Fruit fly (Drosophila melanogaster) whole organism, pupa: ENCODE measurements around the gene CG9396.

Source experiments
- CG10348 ChIP-seq: fragments of 200-800 bp; sonication (Bioruptor generic); IDR thresholded peaks from 2 replicates; pipeline ENCODE4 v1.3.6; 2022; ENCODE audit warnings: missing biosample characterization, missing genetic modification characterization
- CG12605 ChIP-seq: fragments of 200-800 bp; sonication (Bioruptor generic); IDR thresholded peaks from 2 replicates; pipeline ENCODE4 v1.3.6; 2022; ENCODE audit warnings: missing biosample characterization, missing genetic modification characterization
- CG13204 ChIP-seq: fragments of 200-800 bp; sonication (Bioruptor generic); optimal IDR thresholded peaks from 2 replicates; lab custom pipeline; 2018; ENCODE audit warnings: missing biosample characterization, mild to moderate bottlenecking, missing genetic modification characterization, moderate library complexity
- CG14655 ChIP-seq: fragments of 200-800 bp; sonication (Bioruptor generic); optimal IDR thresholded peaks from 3 replicates; lab custom pipeline; 2017; ENCODE audit warnings: mild to moderate bottlenecking, missing biosample characterization, missing genetic modification reagents, missing genetic modification characterization
- CG15710 ChIP-seq: fragments of 200-800 bp; sonication (Bioruptor generic); optimal IDR thresholded peaks from 2 replicates; lab custom pipeline; 2018; ENCODE audit warnings: missing biosample characterization, mild to moderate bottlenecking, missing genetic modification characterization, moderate library complexity
- CG17806 ChIP-seq: fragments of 200-800 bp; sonication (Bioruptor generic); optimal IDR thresholded peaks from 2 replicates; lab custom pipeline; 2018; ENCODE audit warnings: missing biosample characterization, mild to moderate bottlenecking, missing genetic modification characterization, moderate library complexity
- CG32121 ChIP-seq: fragments of 200-800 bp; sonication (Bioruptor generic); IDR thresholded peaks from 2 replicates; pipeline ENCODE4 v1.3.6; 2022; ENCODE audit warnings: missing biosample characterization, missing genetic modification characterization
- CG34367 ChIP-seq: fragments of 200-800 bp; sonication (Bioruptor generic); optimal IDR thresholded peaks from 2 replicates; lab custom pipeline; 2018; ENCODE audit warnings: missing biosample characterization, mild to moderate bottlenecking, missing genetic modification characterization
- CG4496 ChIP-seq: fragments of 200-800 bp; sonication (Bioruptor generic); IDR thresholded peaks from 3 replicates; pipeline ENCODE4 v1.3.6; 2022; ENCODE audit warnings: missing biosample characterization, missing genetic modification characterization
- CG8159 ChIP-seq: fragments of 200-800 bp; sonication (Bioruptor generic); optimal IDR thresholded peaks from 3 replicates; lab custom pipeline; 2018; ENCODE audit warnings: missing biosample characterization, mild to moderate bottlenecking, missing genetic modification characterization, moderate library complexity
- CG8301 ChIP-seq: fragments of 200-800 bp; sonication (Bioruptor generic); optimal IDR thresholded peaks from 2 replicates; lab custom pipeline; 2018; ENCODE audit warnings: missing biosample characterization, mild to moderate bottlenecking, missing genetic modification characterization
- CG9948 ChIP-seq: fragments of 200-800 bp; sonication (Bioruptor generic); optimal IDR thresholded peaks from 2 replicates; lab custom pipeline; 2018; ENCODE audit warnings: missing biosample characterization, mild to moderate bottlenecking, missing genetic modification characterization, moderate library complexity
- D1 ChIP-seq: fragments of 200-800 bp; sonication (Bioruptor generic); optimal IDR thresholded peaks from 2 replicates; lab custom pipeline; 2018; ENCODE audit warnings: missing biosample characterization, mild to moderate bottlenecking, missing genetic modification characterization, moderate library complexity
- EcR ChIP-seq: fragments of 200-800 bp; sonication (Bioruptor generic); optimal IDR thresholded peaks from 3 replicates; lab custom pipeline; 2019; ENCODE audit warnings: missing biosample characterization, missing genetic modification characterization, mild to moderate bottlenecking, moderate library complexity, missing genetic modification reagents
- Ets98B ChIP-seq: fragments of 200-800 bp; sonication (Bioruptor generic); IDR thresholded peaks from 2 replicates; pipeline ENCODE4 v1.3.6; 2022; ENCODE audit warnings: missing biosample characterization, missing genetic modification characterization
- Pif1A ChIP-seq: fragments of 200-800 bp; sonication (Bioruptor generic); optimal IDR thresholded peaks from 3 replicates; lab custom pipeline; 2016; ENCODE audit warnings: missing biosample characterization, missing genetic modification characterization
- Pif1B ChIP-seq: fragments of 200-800 bp; sonication (Bioruptor generic); optimal IDR thresholded peaks from 3 replicates; lab custom pipeline; 2016; ENCODE audit warnings: missing biosample characterization, missing genetic modification characterization
- Snoo ChIP-seq: fragments of 200-800 bp; sonication (Bioruptor generic); optimal IDR thresholded peaks from 3 replicates; lab custom pipeline; 2017; ENCODE audit warnings: missing biosample characterization, mild to moderate bottlenecking, missing genetic modification characterization, inconsistent platforms
- fd96Ca ChIP-seq: fragments of 200-800 bp; sonication (Bioruptor generic); IDR thresholded peaks from 3 replicates; pipeline ENCODE4 v1.3.6; 2022; ENCODE audit warnings: missing biosample characterization, missing genetic modification characterization
- gl ChIP-seq: fragments of 200-800 bp; sonication (Bioruptor generic); optimal IDR thresholded peaks from 2 replicates; lab custom pipeline; 2018; ENCODE audit warnings: missing biosample characterization, mild to moderate bottlenecking, missing genetic modification characterization
- rn ChIP-seq: fragments of 200-800 bp; sonication (Bioruptor generic); IDR thresholded peaks from 2 replicates; pipeline ENCODE4 v1.3.6; 2022; ENCODE audit warnings: missing biosample characterization, missing genetic modification characterization

Gene CG9396

dm6 chr3R:9593408-9594250 is 22.2 kb upstream of the CG9396 start:
- peak; percentile 69 for TF ChIP-seq CG8301
- TF ChIP-seq rn (GFP tag; lab: Robert Waterston, UW), result peak; percentile 62
- peak; percentile 73 for TF ChIP-seq Ets98B
- peak; percentile 35 for TF ChIP-seq CG13204 (GFP tag; lab: Kevin White, UChicago)
- peak; percentile 87 for TF ChIP-seq CG9948 (tag; lab: Kevin White, UChicago)
- peak; percentile 72 for TF ChIP-seq CG12605
- peak; percentile 84 for TF ChIP-seq CG15710
- peak; percentile 81; the same call in 2 of the 3 replicates for TF ChIP-seq CG4496 (GFP tag; lab: Robert Waterston, UW)
- TF ChIP-seq Pif1A, result peak; percentile 62
- peak; percentile 56 for TF ChIP-seq Pif1B (GFP tag; lab: Kevin White, UChicago)
- no peak for TF ChIP-seq D1 (tag; lab: Kevin White, UChicago)
- TF ChIP-seq Snoo, result no peak
- TF ChIP-seq EcR, result no peak
- 0 out of 3 replicates have a peak, but pooled peaks have one; percentile 37 for TF ChIP-seq fd96Ca (GFP tag; lab: Robert Waterston, UW)
- peak; percentile 70 for TF ChIP-seq CG34367 (tag; lab: Kevin White, UChicago)
- peak; percentile 76 for TF ChIP-seq CG14655 (GFP tag; lab: Kevin White, UChicago)
- TF ChIP-seq CG32121 (GFP tag; lab: Robert Waterston, UW), result peak; percentile 81
- peak; percentile 48 for TF ChIP-seq gl (tag; lab: Kevin White, UChicago)
- peak; percentile 85 for TF ChIP-seq CG17806
- peak; percentile 85 for TF ChIP-seq CG8159
- TF ChIP-seq CG10348 (GFP tag; lab: Robert Waterston, UW), result no peak

DNA sequence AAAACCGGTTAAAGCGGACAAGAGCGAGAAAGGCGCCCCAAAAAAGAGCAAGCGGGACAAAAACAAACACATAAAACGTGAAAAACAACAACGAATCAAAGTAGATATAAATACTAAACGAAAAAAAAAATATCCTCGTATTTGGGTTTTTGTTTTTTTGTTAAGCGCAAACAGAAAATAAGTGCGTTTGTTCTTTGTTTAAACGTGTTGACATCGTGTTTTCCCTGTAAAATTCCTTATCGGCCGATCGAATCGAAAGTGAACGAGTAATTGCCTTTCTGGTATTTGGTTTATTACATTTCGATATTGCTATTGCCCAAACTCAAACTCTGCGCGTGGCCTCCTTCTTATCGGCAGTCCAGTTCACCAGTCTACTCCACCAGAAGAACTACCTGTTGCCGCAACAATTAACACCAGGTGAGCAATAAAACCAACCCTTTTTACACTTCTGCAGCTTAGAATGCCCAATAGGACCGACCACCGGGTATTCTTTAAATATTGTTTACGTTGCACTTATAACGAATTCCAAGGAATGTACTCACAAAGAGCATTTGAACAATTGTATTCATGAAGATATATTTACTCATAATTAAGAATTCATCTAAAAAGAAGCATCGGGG is 20.5 kb upstream of the CG9396 start:
- no peak for TF ChIP-seq EcR
- no peak for TF ChIP-seq CG8159
- TF ChIP-seq CG9948 (tag; lab: Kevin White, UChicago), result no peak
- TF ChIP-seq CG10348 (GFP tag; lab: Robert Waterston, UW), result no peak
- no peak for TF ChIP-seq Snoo
- no peak for TF ChIP-seq CG14655 (GFP tag; lab: Kevin White, UChicago)
- TF ChIP-seq CG4496 (GFP tag; lab: Robert Waterston, UW), result no peak
- TF ChIP-seq CG13204 (GFP tag; lab: Kevin White, UChicago), result no peak
- no peak for TF ChIP-seq D1 (tag; lab: Kevin White, UChicago)
- no peak for TF ChIP-seq CG17806
- TF ChIP-seq fd96Ca (GFP tag; lab: Robert Waterston, UW), result no peak
- no peak for TF ChIP-seq CG12605
- TF ChIP-seq CG34367 (tag; lab: Kevin White, UChicago), result no peak
- TF ChIP-seq Pif1A, result no peak
- TF ChIP-seq rn (GFP tag; lab: Robert Waterston, UW), result no peak
- TF ChIP-seq CG15710, result no peak

DNA sequence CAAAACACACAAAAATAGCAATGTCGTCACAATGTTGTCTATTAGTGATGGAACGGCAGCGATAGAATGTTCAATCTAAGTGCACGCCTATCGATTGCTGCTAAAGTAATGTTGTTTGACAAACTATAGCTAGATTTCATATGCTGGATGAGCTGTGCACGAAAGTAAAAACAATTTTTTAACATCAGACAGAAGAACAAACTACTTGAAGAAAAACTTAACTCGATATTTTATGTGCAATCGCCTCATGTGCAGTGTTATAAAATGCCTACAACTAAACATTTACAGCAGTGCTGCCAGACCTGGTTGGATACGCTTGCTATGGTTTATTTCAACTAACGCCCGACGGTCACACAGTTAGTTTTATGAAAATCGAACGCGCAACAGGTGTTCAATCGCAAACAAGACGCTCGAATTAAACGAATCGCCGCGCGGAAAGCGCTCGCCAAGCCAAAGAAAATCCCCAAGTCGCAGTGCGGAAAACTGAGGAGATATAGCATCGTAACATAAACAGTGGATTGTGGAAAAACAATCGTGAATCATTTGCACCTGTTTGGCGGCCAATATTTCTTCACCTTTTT is 19.6 kb upstream of the CG9396 start, which contains the start of the genes bocks and CG8312:
bocks (minus strand) TSS at position 51 of the 581 bp plus-strand sequence.
CG8312 (plus strand) TSS at position 358 of the 581 bp plus-strand sequence.
- TF ChIP-seq CG17806, result no peak
- TF ChIP-seq CG15710, result peak; percentile 3
- no peak for TF ChIP-seq Pif1B (GFP tag; lab: Kevin White, UChicago)

- TF ChIP-seq D1 (tag; lab: Kevin White, UChicago) (no peak), CG34367 (tag; lab: Kevin White, UChicago) (peak; percentile 10), rn (GFP tag; lab: Robert Waterston, UW) (no peak), CG15710 (peak; percentile 6), Snoo (no peak), Pif1A (no peak), CG12605 (no peak), CG4496 (GFP tag; lab: Robert Waterston, UW) (peak; percentile 64; the same call in 2 of the 3 replicates), EcR (no peak), gl (tag; lab: Kevin White, UChicago) (no peak), CG10348 (GFP tag; lab: Robert Waterston, UW) (0 out of 2 replicates have a peak, but pooled peaks have one; percentile 20), CG14655 (GFP tag; lab: Kevin White, UChicago) (no peak), fd96Ca (GFP tag; lab: Robert Waterston, UW) (peak; percentile 71; the same call in 2 of the 3 replicates), Ets98B (peak; percentile 54), CG13204 (GFP tag; lab: Kevin White, UChicago) (no peak), CG32121 (GFP tag; lab: Robert Waterston, UW) (peak; percentile 35; the same call in 1 of the 2 replicates), CG8301 (no peak), CG17806 (no peak), CG9948 (tag; lab: Kevin White, UChicago) (no peak), Pif1B (GFP tag; lab: Kevin White, UChicago) (no peak), CG8159 (no peak)
These were observed 15.3 kb upstream of the CG9396 start, which contains the start of gene P58IPK for dm6 chr3R:9586663-9587248. Gene P58IPK, plus strand, starts transcription at chr3R:9586942.

- TF ChIP-seq CG34367 (tag; lab: Kevin White, UChicago) (no peak), CG13204 (GFP tag; lab: Kevin White, UChicago) (no peak), Ets98B (no peak), Snoo (no peak), CG8159 (no peak), D1 (tag; lab: Kevin White, UChicago) (no peak), Pif1B (GFP tag; lab: Kevin White, UChicago) (no peak), CG8301 (no peak), fd96Ca (GFP tag; lab: Robert Waterston, UW) (no peak), CG17806 (no peak), CG12605 (no peak), CG9948 (tag; lab: Kevin White, UChicago) (no peak), CG32121 (GFP tag; lab: Robert Waterston, UW) (no peak), gl (tag; lab: Kevin White, UChicago) (no peak)
- TF ChIP-seq, all 21 proteins: peak for 0
These were observed 11.7 kb upstream of the CG9396 start, which contains the start of gene CG33654 for dm6 chr3R:9583122-9583521. Gene CG33654, minus strand, starts transcription at chr3R:9583222.
